Worm (Caenorhabditis elegans) whole organism, L3 larva: ENCODE data around the gene F19G12.1.

ENCODE experiments used
- R02D3.7 ChIP-seq: fragments of 150-350 bp; optimal IDR thresholded peaks from 2 replicates; lab custom pipeline; 2014; ENCODE audit warnings: missing biosample characterization, missing genetic modification characterization
- aly-2 ChIP-seq: fragments of 150-350 bp; optimal IDR thresholded peaks from 2 replicates; lab custom pipeline; 2014; ENCODE audit warnings: missing biosample characterization, missing genetic modification characterization
- ama-1 ChIP-seq: fragments of 150-350 bp; optimal IDR thresholded peaks from 2 replicates; lab custom pipeline; 2018
- ceh-16 ChIP-seq: sonication (generic microtip); optimal IDR thresholded peaks from 2 replicates; lab custom pipeline; 2017; ENCODE audit warnings: missing biosample characterization, missing genetic modification characterization
- ceh-82 ChIP-seq: fragments of 150-350 bp; optimal IDR thresholded peaks from 2 replicates; lab custom pipeline; 2014; ENCODE audit warnings: missing biosample characterization, missing genetic modification characterization
- ceh-9 ChIP-seq: sonication (generic microtip); optimal IDR thresholded peaks from 2 replicates; lab custom pipeline; 2018; ENCODE audit warnings: missing biosample characterization, missing genetic modification characterization
- daf-12 ChIP-seq: fragments of 150-350 bp; optimal IDR thresholded peaks from 2 replicates; lab custom pipeline; 2014; ENCODE audit warnings: missing biosample characterization, missing genetic modification reagents, missing genetic modification characterization
- egl-27 ChIP-seq: sonication (generic microtip); optimal IDR thresholded peaks from 4 replicates; lab custom pipeline; 2017; ENCODE audit warnings: missing biosample characterization, missing genetic modification reagents, missing genetic modification characterization
- elt-1 ChIP-seq: fragments of 150-350 bp; optimal IDR thresholded peaks from 2 replicates; lab custom pipeline; 2014; ENCODE audit warnings: missing biosample characterization, missing genetic modification characterization
- elt-2 ChIP-seq: sonication (generic microtip); optimal IDR thresholded peaks from 2 replicates; lab custom pipeline; 2016; ENCODE audit warnings: missing genetic modification reagents, mild to moderate bottlenecking, missing genetic modification characterization, missing compliant biosample characterization
- eor-1 ChIP-seq, 2 experiments: fragments of 150-350 bp; optimal IDR thresholded peaks; 2 replicates each; lab custom pipeline; 2014 to 2018; ENCODE audit warnings: missing biosample characterization in 2 of 2, missing genetic modification characterization in 2 of 2
- fkh-10 ChIP-seq: sonication (generic microtip); optimal IDR thresholded peaks from 2 replicates; lab custom pipeline; 2017; ENCODE audit warnings: missing biosample characterization, missing genetic modification reagents, missing genetic modification characterization
- fkh-2 ChIP-seq: fragments of 150-350 bp; optimal IDR thresholded peaks from 2 replicates; lab custom pipeline; 2014; ENCODE audit warnings: missing biosample characterization, missing genetic modification reagents, missing genetic modification characterization
- jun-1 ChIP-seq: fragments of 150-350 bp; optimal IDR thresholded peaks from 2 replicates; lab custom pipeline; 2014; ENCODE audit warnings: missing biosample characterization, missing genetic modification reagents, missing genetic modification characterization
- lsy-12 ChIP-seq: sonication (generic microtip); optimal IDR thresholded peaks from 2 replicates; lab custom pipeline; 2016; ENCODE audit warnings: mild to moderate bottlenecking, missing genetic modification characterization, missing compliant biosample characterization
- mdl-1 ChIP-seq: fragments of 150-350 bp; optimal IDR thresholded peaks from 2 replicates; lab custom pipeline; 2014; ENCODE audit warnings: missing biosample characterization, missing genetic modification characterization
- mml-1 ChIP-seq: fragments of 150-350 bp; sonication (generic microtip); optimal IDR thresholded peaks from 3 replicates; lab custom pipeline; 2014; ENCODE audit warnings: missing biosample characterization, missing genetic modification characterization
- nfya-1 ChIP-seq: sonication (generic microtip); optimal IDR thresholded peaks from 2 replicates; lab custom pipeline; 2017; ENCODE audit warnings: missing genetic modification characterization, mild to moderate bottlenecking, missing compliant biosample characterization, antibody characterized with exemption, moderate library complexity; ENCODE audit not compliant: insufficient read depth
- nhr-12 ChIP-seq: fragments of 150-350 bp; optimal IDR thresholded peaks from 2 replicates; lab custom pipeline; 2014; ENCODE audit warnings: missing biosample characterization, missing genetic modification characterization
- nhr-23 ChIP-seq: fragments of 150-350 bp; optimal IDR thresholded peaks from 2 replicates; lab custom pipeline; 2014; ENCODE audit warnings: missing biosample characterization, missing genetic modification reagents, missing genetic modification characterization
- nhr-25 ChIP-seq: sonication (generic microtip); optimal IDR thresholded peaks from 2 replicates; lab custom pipeline; 2017; ENCODE audit warnings: missing biosample characterization, missing genetic modification characterization
- nhr-28 ChIP-seq: fragments of 150-350 bp; optimal IDR thresholded peaks from 2 replicates; lab custom pipeline; 2014; ENCODE audit warnings: missing biosample characterization, missing genetic modification characterization
- nhr-43 ChIP-seq: sonication (generic microtip); optimal IDR thresholded peaks from 2 replicates; lab custom pipeline; 2016; ENCODE audit warnings: mild to moderate bottlenecking, missing genetic modification characterization, missing compliant biosample characterization; ENCODE audit not compliant: poor library complexity, severe bottlenecking
- nhr-77 ChIP-seq: fragments of 150-350 bp; optimal IDR thresholded peaks from 2 replicates; lab custom pipeline; 2014; ENCODE audit warnings: missing biosample characterization, missing genetic modification characterization
- pha-4 ChIP-seq: fragments of 150-350 bp; optimal IDR thresholded peaks from 2 replicates; lab custom pipeline; 2014; ENCODE audit warnings: missing biosample characterization, missing genetic modification reagents, missing genetic modification characterization
- pqm-1 ChIP-seq: fragments of 150-350 bp; optimal IDR thresholded peaks from 2 replicates; lab custom pipeline; 2017; ENCODE audit warnings: missing biosample characterization, missing genetic modification characterization, inconsistent platforms
- snpc-4 ChIP-seq: fragments of 150-350 bp; optimal IDR thresholded peaks from 2 replicates; lab custom pipeline; 2014; ENCODE audit warnings: missing biosample characterization, missing genetic modification characterization
- unc-39 ChIP-seq: sonication (generic microtip); optimal IDR thresholded peaks from 4 replicates; lab custom pipeline; 2017; ENCODE audit warnings: missing biosample characterization, missing genetic modification characterization
- ztf-11 ChIP-seq: fragments of 150-350 bp; optimal IDR thresholded peaks from 2 replicates; lab custom pipeline; 2014; ENCODE audit warnings: missing biosample characterization, missing genetic modification characterization
- ztf-4 ChIP-seq: fragments of 150-350 bp; optimal IDR thresholded peaks from 2 replicates; lab custom pipeline; 2014; ENCODE audit warnings: missing biosample characterization, missing genetic modification characterization

Gene F19G12.1

ce11 chrX:1478569-1478968 lies 47.8 kb downstream of the F19G12.1 start:
- TF ChIP-seq fkh-10 (GFP tag; lab: Kevin White, UChicago): peak; percentile 49
- TF ChIP-seq nfya-1 (tag; lab: Kevin White, UChicago): peak; percentile 14
- no peak for TF ChIP-seq R02D3.7 (tag; lab: Kevin White, UChicago)
- TF ChIP-seq egl-27 (tag; lab: Kevin White, UChicago): no peak

DNA sequence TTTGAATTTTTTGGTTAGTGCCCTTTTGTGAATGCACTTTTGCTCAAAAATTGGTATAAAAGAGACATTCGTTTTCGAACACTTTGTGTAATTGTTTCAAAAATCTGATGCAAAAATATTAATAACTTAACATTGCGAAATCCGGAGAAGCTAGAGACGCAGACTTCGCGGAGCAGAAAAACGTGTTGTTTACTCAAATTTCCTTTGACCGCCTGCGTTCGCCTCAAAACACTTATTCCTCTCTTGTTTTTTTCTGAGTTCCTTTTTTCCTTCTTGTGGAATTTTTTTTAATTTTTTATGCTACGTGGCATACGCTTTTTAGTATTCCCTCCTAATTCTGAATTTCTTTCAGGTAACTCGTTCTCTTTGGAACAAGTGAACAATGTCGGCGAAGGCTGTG lies 48.4 kb downstream of the F19G12.1 start, which contains the start of gene acly-1:
Gene acly-1, plus strand, starts transcription at position 353 of the 400 bp plus-strand sequence.
- TF ChIP-seq snpc-4 (tag; lab: Kevin White, UChicago) (peak; percentile 32), pha-4 (tag; lab: Kevin White, UChicago) (peak; percentile 72), nhr-23 (tag; lab: Kevin White, UChicago) (no peak), fkh-2 (tag; lab: Kevin White, UChicago) (peak; percentile 3)
- TF ChIP-seq, all 47 proteins: peak for 3

DNA sequence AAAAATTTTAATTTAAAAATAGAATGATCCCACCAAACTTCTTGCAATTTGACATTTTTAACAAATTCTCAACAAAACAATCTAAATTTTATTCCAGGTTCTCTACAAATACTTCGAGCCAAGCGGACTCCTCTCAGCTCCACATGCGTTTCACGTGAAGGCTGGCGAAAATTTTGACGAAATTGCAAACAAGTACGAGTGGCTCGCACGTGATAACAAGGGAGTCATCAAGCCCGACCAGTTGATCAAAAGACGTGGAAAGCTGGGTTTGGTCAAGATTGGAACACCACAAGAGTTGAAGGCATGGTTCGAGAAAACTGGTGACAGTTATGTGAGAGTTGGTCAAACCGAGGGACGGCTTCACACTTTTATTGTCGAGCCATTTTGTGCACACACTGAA lies 48.8 kb downstream of the F19G12.1 start:
- peak; percentile 67 for TF ChIP-seq mml-1 (tag; lab: Kevin White, UChicago)
- TF ChIP-seq ceh-82 (tag; lab: Kevin White, UChicago): no peak
- TF ChIP-seq ama-1 (lab: Kevin White, UChicago): no peak
- no peak for TF ChIP-seq ztf-11
- no peak for TF ChIP-seq eor-1 (tag; optimal IDR thresholded peaks at IDR 0.05; lab: Kevin White, UChicago)
- peak; percentile 19 for TF ChIP-seq elt-2
- no peak for TF ChIP-seq fkh-2 (tag; lab: Kevin White, UChicago)

- no peak for TF ChIP-seq ceh-9 (tag; lab: Kevin White, UChicago)
- no peak for TF ChIP-seq ztf-4
- TF ChIP-seq nhr-12 (tag; lab: Kevin White, UChicago): no peak
- TF ChIP-seq ceh-16 (tag; lab: Kevin White, UChicago): no peak
- no peak for TF ChIP-seq ama-1 (lab: Kevin White, UChicago)
- no peak for TF ChIP-seq mml-1 (tag; lab: Kevin White, UChicago)
- no peak for TF ChIP-seq nhr-43 (tag; lab: Kevin White, UChicago)
- TF ChIP-seq daf-12 (tag; lab: Kevin White, UChicago): no peak
- TF ChIP-seq pqm-1: no peak
- TF ChIP-seq R02D3.7 (tag; lab: Kevin White, UChicago): no peak
- no peak for TF ChIP-seq aly-2 (tag; lab: Kevin White, UChicago)
- no peak for TF ChIP-seq elt-1 (tag; lab: Kevin White, UChicago)
- no peak for TF ChIP-seq ceh-82 (tag; lab: Kevin White, UChicago)
- TF ChIP-seq mdl-1 (tag; lab: Kevin White, UChicago): no peak
- no peak for TF ChIP-seq lsy-12 (tag; lab: Kevin White, UChicago)
- no peak for TF ChIP-seq jun-1 (tag; lab: Kevin White, UChicago)
- TF ChIP-seq unc-39 (tag; lab: Kevin White, UChicago): no peak
- no peak for TF ChIP-seq nhr-77
- no peak for TF ChIP-seq nhr-28
- TF ChIP-seq nhr-25 (tag; lab: Kevin White, UChicago): no peak
These were observed 49.8 kb downstream of the F19G12.1 start for ce11 chrX:1480564-1480963.
